Fruit fly (Drosophila melanogaster) whole organism, embryonic: Measurements from ENCODE around the gene Art3.

Experiments
- Asciz ChIP-seq: fragments of 200-800 bp; sonication (Bioruptor generic); optimal IDR thresholded peaks from 2 replicates; lab custom pipeline; 2017; ENCODE audit warnings: missing biosample characterization, mild to moderate bottlenecking, missing genetic modification characterization, missing genetic modification reagents
- Atf6 ChIP-seq: fragments of 200-800 bp; sonication (Bioruptor generic); IDR thresholded peaks from 2 replicates; pipeline ENCODE4 v1.3.6; 2022; ENCODE audit warnings: missing biosample characterization, missing genetic modification characterization
- CG10321 ChIP-seq: fragments of 200-800 bp; sonication (Bioruptor generic); IDR thresholded peaks from 2 replicates; pipeline ENCODE4 v1.3.6; 2022; ENCODE audit warnings: missing biosample characterization, missing genetic modification characterization
- CG10959 ChIP-seq: fragments of 200-800 bp; sonication (Bioruptor generic); IDR thresholded peaks from 2 replicates; pipeline ENCODE4 v1.3.6; 2022; ENCODE audit warnings: missing biosample characterization, missing genetic modification characterization
- CG11456 ChIP-seq: fragments of 200-800 bp; sonication (Bioruptor generic); IDR thresholded peaks from 3 replicates; pipeline ENCODE4 v1.3.6; 2022; ENCODE audit warnings: missing biosample characterization, missing genetic modification characterization
- CG12236 ChIP-seq: fragments of 200-800 bp; sonication (Bioruptor generic); optimal IDR thresholded peaks from 2 replicates; lab custom pipeline; 2016; ENCODE audit warnings: missing biosample characterization, missing genetic modification characterization
- CG12942 ChIP-seq: fragments of 200-800 bp; sonication (Bioruptor generic); optimal IDR thresholded peaks from 3 replicates; lab custom pipeline; 2016; ENCODE audit warnings: missing biosample characterization, missing genetic modification characterization
- CG13287 ChIP-seq: fragments of 200-800 bp; sonication (Bioruptor generic); IDR thresholded peaks from 2 replicates; pipeline ENCODE4 v1.3.6; 2022; ENCODE audit warnings: missing biosample characterization, missing genetic modification characterization; ENCODE audit not compliant: partially characterized antibody
- CG14441 ChIP-seq: fragments of 200-800 bp; sonication (Bioruptor generic); IDR thresholded peaks from 2 replicates; pipeline ENCODE4 v1.3.6; 2022; ENCODE audit warnings: missing biosample characterization, missing genetic modification characterization
- CG16779 ChIP-seq: fragments of 200-800 bp; sonication (Bioruptor generic); IDR thresholded peaks from 2 replicates; pipeline ENCODE4 v1.3.6; 2022; ENCODE audit warnings: missing biosample characterization, missing genetic modification characterization
- CG18599 ChIP-seq: fragments of 200-800 bp; sonication (Bioruptor generic); optimal IDR thresholded peaks from 3 replicates; lab custom pipeline; 2017; ENCODE audit warnings: missing biosample characterization, missing genetic modification characterization, mild to moderate bottlenecking, moderate library complexity, missing genetic modification reagents
- CG2120 ChIP-seq: fragments of 200-800 bp; sonication (Bioruptor generic); optimal IDR thresholded peaks from 3 replicates; lab custom pipeline; 2016; ENCODE audit warnings: missing biosample characterization, missing genetic modification characterization
- CG30431 ChIP-seq: fragments of 200-800 bp; sonication (Bioruptor generic); optimal IDR thresholded peaks from 2 replicates; lab custom pipeline; 2017; ENCODE audit warnings: missing biosample characterization, missing genetic modification characterization
- CG31388 ChIP-seq: fragments of 200-800 bp; sonication (Bioruptor generic); optimal IDR thresholded peaks from 2 replicates; lab custom pipeline; 2016; ENCODE audit warnings: missing biosample characterization, missing genetic modification characterization
- CG32772 ChIP-seq: fragments of 200-800 bp; sonication (Bioruptor generic); IDR thresholded peaks from 2 replicates; pipeline ENCODE4 v1.3.6; 2022; ENCODE audit warnings: missing biosample characterization, missing genetic modification characterization
- CG4404 ChIP-seq: fragments of 200-800 bp; sonication (Bioruptor generic); IDR thresholded peaks from 2 replicates; pipeline ENCODE4 v1.3.6; 2022; ENCODE audit warnings: missing biosample characterization, missing genetic modification characterization
- CG5953 ChIP-seq: fragments of 200-800 bp; sonication (Bioruptor generic); IDR thresholded peaks from 2 replicates; pipeline ENCODE4 v1.3.6; 2022; ENCODE audit warnings: missing biosample characterization, missing genetic modification characterization
- CG6254 ChIP-seq: fragments of 200-800 bp; sonication (Bioruptor generic); optimal IDR thresholded peaks from 3 replicates; lab custom pipeline; 2017; ENCODE audit warnings: mild to moderate bottlenecking, missing biosample characterization, missing genetic modification reagents, missing genetic modification characterization
- CG6813 ChIP-seq: fragments of 200-800 bp; sonication (Bioruptor generic); optimal IDR thresholded peaks from 2 replicates; lab custom pipeline; 2017; ENCODE audit warnings: missing biosample characterization, missing genetic modification characterization, mild to moderate bottlenecking, moderate library complexity, missing genetic modification reagents
- CG7271 ChIP-seq: fragments of 200-800 bp; sonication (Bioruptor generic); optimal IDR thresholded peaks from 2 replicates; lab custom pipeline; 2018; ENCODE audit warnings: missing biosample characterization, mild to moderate bottlenecking, missing genetic modification characterization, moderate library complexity
- CG7357 ChIP-seq: fragments of 200-800 bp; sonication (Bioruptor generic); IDR thresholded peaks from 3 replicates; pipeline ENCODE4 v1.3.6; 2022; ENCODE audit warnings: missing biosample characterization, missing genetic modification characterization
- CG7928 ChIP-seq: fragments of 200-800 bp; sonication (Bioruptor generic); optimal IDR thresholded peaks from 2 replicates; lab custom pipeline; 2017; ENCODE audit warnings: missing biosample characterization, mild to moderate bottlenecking, missing genetic modification characterization
- CG8924 ChIP-seq: fragments of 200-800 bp; optimal IDR thresholded peaks from 3 replicates; lab custom pipeline; 2019; ENCODE audit warnings: missing biosample characterization, mild to moderate bottlenecking, missing genetic modification characterization, moderate library complexity
- Ets65A ChIP-seq: fragments of 200-800 bp; sonication (Bioruptor generic); peaks from one replicate; lab custom pipeline; 2016; ENCODE audit warnings: missing biosample characterization, missing genetic modification characterization
- HmgZ ChIP-seq: fragments of 200-800 bp; sonication (Bioruptor generic); optimal IDR thresholded peaks from 2 replicates; lab custom pipeline; 2018; ENCODE audit warnings: missing biosample characterization, mild to moderate bottlenecking, missing genetic modification characterization
- Hmx ChIP-seq: fragments of 200-800 bp; sonication (Bioruptor generic); optimal IDR thresholded peaks from 2 replicates; lab custom pipeline; 2016; ENCODE audit warnings: missing biosample characterization, missing genetic modification characterization
- Jarid2 ChIP-seq: fragments of 200-800 bp; sonication (Bioruptor generic); optimal IDR thresholded peaks from 3 replicates; lab custom pipeline; 2017; ENCODE audit warnings: mild to moderate bottlenecking, missing biosample characterization, missing genetic modification reagents, missing genetic modification characterization
- Mes4 ChIP-seq: fragments of 200-800 bp; sonication (Bioruptor generic); optimal IDR thresholded peaks from 2 replicates; lab custom pipeline; 2016; ENCODE audit warnings: missing biosample characterization, missing genetic modification characterization
- Ptx1 ChIP-seq: fragments of 200-800 bp; sonication (Bioruptor generic); IDR thresholded peaks from 2 replicates; pipeline ENCODE4 v1.3.6; 2022; ENCODE audit warnings: missing biosample characterization, missing genetic modification characterization
- Scr ChIP-seq: fragments of 200-800 bp; sonication (Bioruptor generic); IDR thresholded peaks from 2 replicates; pipeline ENCODE4 v1.3.6; 2022; ENCODE audit warnings: missing biosample characterization, missing genetic modification characterization; ENCODE audit not compliant: partially characterized antibody
- btn ChIP-seq: fragments of 200-800 bp; sonication (Bioruptor generic); optimal IDR thresholded peaks from 2 replicates; lab custom pipeline; 2016; ENCODE audit warnings: missing biosample characterization, missing genetic modification characterization
- cg ChIP-seq: fragments of 200-800 bp; sonication (Bioruptor generic); optimal IDR thresholded peaks from 3 replicates; lab custom pipeline; 2019; ENCODE audit warnings: missing biosample characterization, mild to moderate bottlenecking, missing genetic modification characterization, moderate library complexity
- cwo ChIP-seq: fragments of 200-800 bp; sonication (Bioruptor generic); optimal IDR thresholded peaks from 3 replicates; lab custom pipeline; 2017; ENCODE audit warnings: missing biosample characterization, missing genetic modification characterization, mild to moderate bottlenecking, moderate library complexity, missing genetic modification reagents
- da ChIP-seq: fragments of 200-800 bp; sonication (Bioruptor generic); optimal IDR thresholded peaks from 2 replicates; lab custom pipeline; 2016; ENCODE audit warnings: missing biosample characterization, missing genetic modification characterization
- disco-r ChIP-seq: fragments of 200-800 bp; sonication (Bioruptor generic); optimal IDR thresholded peaks from 2 replicates; lab custom pipeline; 2016; ENCODE audit warnings: missing biosample characterization, missing genetic modification characterization
- gcm ChIP-seq: fragments of 200-800 bp; sonication (Bioruptor generic); optimal IDR thresholded peaks from 2 replicates; lab custom pipeline; 2019; ENCODE audit warnings: missing biosample characterization, mild to moderate bottlenecking, missing genetic modification characterization, moderate library complexity
- inv ChIP-seq: fragments of 200-800 bp; sonication (Bioruptor generic); IDR thresholded peaks from 2 replicates; pipeline ENCODE4 v1.3.6; 2022; ENCODE audit warnings: missing biosample characterization, missing genetic modification characterization; ENCODE audit not compliant: partially characterized antibody
- ken ChIP-seq: fragments of 200-800 bp; sonication (Bioruptor generic); IDR thresholded peaks from 3 replicates; pipeline ENCODE4 v1.3.6; 2022; ENCODE audit warnings: missing biosample characterization, missing genetic modification characterization
- lbe ChIP-seq: fragments of 200-800 bp; sonication (Bioruptor generic); optimal IDR thresholded peaks from 2 replicates; lab custom pipeline; 2016; ENCODE audit warnings: missing biosample characterization, mild to moderate bottlenecking, missing genetic modification characterization
- odd ChIP-seq: fragments of 200-800 bp; sonication (Bioruptor generic); optimal IDR thresholded peaks from 2 replicates; lab custom pipeline; 2017; ENCODE audit warnings: missing biosample characterization, mild to moderate bottlenecking, missing genetic modification characterization
- run ChIP-seq: fragments of 200-800 bp; sonication (Bioruptor generic); optimal IDR thresholded peaks from 3 replicates; lab custom pipeline; 2018; ENCODE audit warnings: missing biosample characterization, mild to moderate bottlenecking, missing genetic modification characterization
- sens-2 ChIP-seq: fragments of 200-800 bp; sonication (Bioruptor generic); IDR thresholded peaks from 2 replicates; pipeline ENCODE4 v1.3.6; 2022; ENCODE audit warnings: missing biosample characterization, missing genetic modification characterization
- sisA ChIP-seq: fragments of 200-800 bp; sonication (Bioruptor generic); IDR thresholded peaks from 2 replicates; pipeline ENCODE4 v1.3.6; 2022; ENCODE audit warnings: missing biosample characterization, missing genetic modification characterization
- stwl ChIP-seq: fragments of 200-800 bp; sonication (Bioruptor generic); optimal IDR thresholded peaks from 3 replicates; lab custom pipeline; 2018; ENCODE audit warnings: missing biosample characterization, mild to moderate bottlenecking, missing genetic modification characterization, moderate library complexity
- tll ChIP-seq, 2 experiments: fragments of 200-800 bp in 1 of 2; fragments of >200 bp in 1 of 2; sonication (Bioruptor generic) in 1 of 2; optimal IDR thresholded peaks; 2 replicates each; lab custom pipeline; 2017 to 2019; ENCODE audit warnings: missing biosample characterization in 2 of 2, missing genetic modification characterization in 2 of 2, mild to moderate bottlenecking in 1 of 2, moderate library complexity in 1 of 2
- tup ChIP-seq: fragments of 200-800 bp; sonication (Bioruptor generic); optimal IDR thresholded peaks from 2 replicates; lab custom pipeline; 2016; ENCODE audit warnings: missing biosample characterization, mild to moderate bottlenecking, missing genetic modification characterization, moderate library complexity
- unpg ChIP-seq: fragments of 200-800 bp; sonication (Bioruptor generic); optimal IDR thresholded peaks from 3 replicates; lab custom pipeline; 2018; ENCODE audit warnings: missing biosample characterization, mild to moderate bottlenecking, missing genetic modification characterization, moderate library complexity
- vfl ChIP-seq: fragments of 200-800 bp; sonication (Bioruptor generic); optimal IDR thresholded peaks from 2 replicates; lab custom pipeline; 2016; ENCODE audit warnings: missing biosample characterization, missing genetic modification characterization
- yki ChIP-seq: fragments of >200 bp; optimal IDR thresholded peaks from 3 replicates; lab custom pipeline; 2018

Gene Art3

dm6 chr3R:15208712-15209499, 20.3 kb downstream of the Art3 start, which contains the start of the genes Spn88Eb and Mau2 (continued):
- TF ChIP-seq CG6813 (GFP tag; lab: Kevin White, UChicago) (no peak), CG10959 (GFP tag; lab: Robert Waterston, UW) (no peak), CG12236 (GFP tag; lab: Kevin White, UChicago) (no peak), CG30431 (GFP tag; lab: Kevin White, UChicago) (peak; percentile 48), cwo (no peak), ken (GFP tag; lab: Robert Waterston, UW) (peak; percentile 82), vfl (peak; percentile 45), Atf6 (0 out of 2 replicates have a peak, but pooled peaks have one; percentile 31), stwl (tag; lab: Kevin White, UChicago) (peak; percentile 68), CG5953 (GFP tag; lab: Robert Waterston, UW) (no peak), CG4404 (GFP tag; lab: Robert Waterston, UW) (peak; percentile 59), disco-r (GFP tag; lab: Kevin White, UChicago) (peak; percentile 1), tll (GFP tag; optimal IDR thresholded peaks at IDR 0.05; lab: Kevin White, UChicago) (no peak), Asciz (no peak), CG12942 (GFP tag; lab: Kevin White, UChicago) (peak; percentile 61), tup (peak; percentile 24), run (tag; lab: Kevin White, UChicago) (no peak), Ptx1 (GFP tag; lab: Robert Waterston, UW) (peak; percentile 82), Jarid2 (no peak), CG14441 (GFP tag; lab: Robert Waterston, UW) (peak; percentile 70), btn (GFP tag; lab: Kevin White, UChicago) (no peak), sens-2 (GFP tag; lab: Robert Waterston, UW) (peak; percentile 40; the same call in 1 of the 2 replicates), HmgZ (tag; lab: Kevin White, UChicago) (peak; percentile 58), odd (GFP tag; lab: Kevin White, UChicago) (no peak), lbe (GFP tag; lab: Kevin White, UChicago) (peak; percentile 57), yki (lab: Kevin White, UChicago) (no peak), Hmx (GFP tag; lab: Kevin White, UChicago) (no peak), CG11456 (GFP tag; lab: Robert Waterston, UW) (peak; percentile 89), sisA (GFP tag; lab: Robert Waterston, UW) (peak; percentile 62), CG32772 (GFP tag; lab: Robert Waterston, UW) (peak; percentile 57; the same call in 1 of the 2 replicates), Scr (GFP tag; lab: Robert Waterston, UW) (peak; percentile 77), CG7928 (peak; percentile 17), CG18599 (peak; percentile 72), inv (peak; percentile 49; the same call in 1 of the 2 replicates), Ets65A (GFP tag; lab: Kevin White, UChicago) (peak; percentile 97), CG7271 (tag; lab: Kevin White, UChicago) (no peak), CG7357 (no peak), CG2120 (GFP tag; lab: Kevin White, UChicago) (peak; percentile 81), CG8924 (tag; lab: Kevin White, UChicago) (peak; percentile 46), CG10321 (GFP tag; lab: Robert Waterston, UW) (no peak), unpg (GFP tag; lab: Kevin White, UChicago) (no peak), CG6254 (no peak), da (GFP tag; lab: Kevin White, UChicago) (no peak), CG16779 (GFP tag; lab: Robert Waterston, UW) (0 out of 2 replicates have a peak, but pooled peaks have one; percentile 38), gcm (GFP tag; lab: Kevin White, UChicago) (no peak), cg (GFP tag; lab: Kevin White, UChicago) (no peak), CG13287 (GFP tag; lab: Robert Waterston, UW) (peak; percentile 79), CG31388 (GFP tag; lab: Kevin White, UChicago) (no peak), Mes4 (GFP tag; lab: Kevin White, UChicago) (peak; percentile 14)
